Fruit fly (Drosophila melanogaster): ENCODE measurements around the gene Pkd2.

Pkd2 gene

DNA sequence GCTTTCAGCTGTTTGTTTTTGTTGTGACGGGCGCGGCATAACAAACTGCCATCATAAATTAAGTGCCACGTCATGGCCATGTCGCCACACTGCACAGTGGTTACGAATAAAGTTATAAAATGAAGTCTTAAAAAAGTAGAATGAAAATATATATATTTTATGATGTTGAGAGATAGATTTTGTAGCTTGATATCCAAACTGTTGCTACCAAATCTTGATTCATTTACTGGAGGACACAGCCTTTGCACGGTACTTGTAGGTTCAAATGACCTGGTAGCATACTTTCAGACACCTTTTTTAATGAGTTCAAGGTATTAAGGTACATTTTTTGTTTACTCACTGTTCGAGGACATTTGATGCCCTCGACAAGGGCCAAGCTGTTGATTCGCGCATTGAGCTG is 44.1 kb upstream of the Pkd2 start (continued):
- TF ChIP-seq croc (GFP tag; conservative IDR thresholded peaks at IDR 0.05) (no peak), Sin3A (optimal IDR thresholded peaks at IDR 0.05) (no peak), CG8388 (GFP tag; optimal IDR thresholded peaks at IDR 0.05) (peak; percentile 28), CG18619 (GFP tag; optimal IDR thresholded peaks at IDR 0.05) (no peak), CG18599 (GFP tag; optimal IDR thresholded peaks at IDR 0.05) (peak; percentile 57), CG15514 (GFP tag; optimal IDR thresholded peaks at IDR 0.05) (peak; percentile 8), grau (tag; optimal IDR thresholded peaks at IDR 0.05) (peak; percentile 23), CG32772 (GFP tag; IDR thresholded peaks at IDR 0.05) (no peak), Meics (GFP tag; optimal IDR thresholded peaks at IDR 0.05) (peak; percentile 38), CG7928 (GFP tag; optimal IDR thresholded peaks at IDR 0.05) (no peak), sens-2 (GFP tag; IDR thresholded peaks at IDR 0.05) (no peak), CG11696 (GFP tag; IDR thresholded peaks at IDR 0.05) (no peak), tgo (GFP tag; IDR thresholded peaks at IDR 0.05) (peak; percentile 15; the same call in 1 of the 3 replicates), CG15479 (GFP tag; optimal IDR thresholded peaks at IDR 0.05) (peak; percentile 11), cg (GFP tag; optimal IDR thresholded peaks at IDR 0.05) (no peak), ranshi (GFP tag; IDR thresholded peaks at IDR 0.05) (0 out of 2 replicates have a peak, but pooled peaks have one; percentile 23), CG34422 (GFP tag; IDR thresholded peaks at IDR 0.05) (no peak), gem (tag; optimal IDR thresholded peaks at IDR 0.05) (peak; percentile 59), Hmr (GFP tag; optimal IDR thresholded peaks at IDR 0.05) (peak; percentile 18), D19A (tag; optimal IDR thresholded peaks at IDR 0.05) (no peak), zen (tag; optimal IDR thresholded peaks at IDR 0.05) (no peak), CG10209 (GFP tag; optimal IDR thresholded peaks at IDR 0.05) (peak; percentile 26), da (GFP tag; optimal IDR thresholded peaks at IDR 0.05) (no peak), Ada2b (GFP tag; IDR thresholded peaks at IDR 0.05) (peak; percentile 33; the same call in 1 of the 2 replicates), dmrt99B (tag; optimal IDR thresholded peaks at IDR 0.05) (peak; percentile 42), CG13894 (tag; optimal IDR thresholded peaks at IDR 0.05) (no peak), sens (GFP tag) (peak; percentile 62), ci (GFP tag; IDR thresholded peaks at IDR 0.05) (no peak), phol (tag; optimal IDR thresholded peaks at IDR 0.05) (no peak), Camta (GFP tag; optimal IDR thresholded peaks at IDR 0.05) (no peak), CG3847 (GFP tag; IDR thresholded peaks at IDR 0.05) (peak; percentile 12; the same call in 1 of the 2 replicates), CkIIα-i1 (GFP tag; IDR thresholded peaks at IDR 0.05) (no peak), CG17568 (GFP tag; optimal IDR thresholded peaks at IDR 0.05) (no peak), CG33213 (GFP tag; optimal IDR thresholded peaks at IDR 0.05) (no peak), Optix (GFP tag; IDR thresholded peaks at IDR 0.05) (no peak), wdn (GFP tag; IDR thresholded peaks at IDR 0.05) (no peak), chn (GFP tag; optimal IDR thresholded peaks at IDR 0.05) (no peak), gro (GFP tag; optimal IDR thresholded peaks at IDR 0.05) (no peak), lilli (GFP tag; optimal IDR thresholded peaks at IDR 0.05) (peak; percentile 14), scrt (GFP tag; optimal IDR thresholded peaks at IDR 0.05) (peak; percentile 7), chif (GFP tag; optimal IDR thresholded peaks at IDR 0.05) (no peak), CG3281 (GFP tag; optimal IDR thresholded peaks at IDR 0.05) (peak; percentile 18), CG12299 (tag; optimal IDR thresholded peaks at IDR 0.05) (no peak), bigmax (GFP tag; optimal IDR thresholded peaks at IDR 0.05) (no peak), yki (optimal IDR thresholded peaks at IDR 0.05) (no peak), Lhr (GFP tag; optimal IDR thresholded peaks at IDR 0.05) (no peak), CG2120 (GFP tag; optimal IDR thresholded peaks at IDR 0.05) (peak; percentile 9), Ptx1 (GFP tag; IDR thresholded peaks at IDR 0.05) (0 out of 2 replicates have a peak, but pooled peaks have one; percentile 14), unpg (GFP tag; optimal IDR thresholded peaks at IDR 0.05) (peak; percentile 14), Oli (tag; optimal IDR thresholded peaks at IDR 0.05) (peak; percentile 39), CG11504 (tag; optimal IDR thresholded peaks at IDR 0.05) (peak; percentile 51), corto (GFP tag; optimal IDR thresholded peaks at IDR 0.05) (no peak)

All from whole organism, embryonic.